Fruit fly (Drosophila melanogaster): ENCODE results near the gene CG12170.

CG12170 gene

DNA sequence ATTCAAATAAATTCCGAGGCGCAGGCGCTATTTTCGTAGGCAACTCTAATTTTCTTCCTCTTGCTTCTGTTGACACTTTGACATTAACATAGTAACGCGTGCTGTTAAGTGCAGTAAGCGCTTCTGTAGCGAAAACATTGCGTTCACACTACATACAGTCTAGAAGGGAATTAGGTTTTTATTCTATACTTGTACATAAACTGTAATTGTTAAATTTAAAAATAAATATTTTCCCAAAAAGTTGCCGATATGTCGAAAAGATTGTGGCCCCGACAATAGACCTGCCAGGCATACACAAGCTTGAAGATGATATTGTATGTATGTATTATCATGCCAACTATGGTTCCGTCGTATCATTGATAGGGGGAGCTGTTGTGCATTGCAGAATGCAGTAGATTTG lies 30.6 kb upstream of the CG12170 start, which contains the start of gene asl (continued):
- TF ChIP-seq CG34422 (GFP tag; IDR thresholded peaks at IDR 0.05) (peak; percentile 64; the same call in 1 of the 3 replicates), repo (GFP tag; optimal IDR thresholded peaks at IDR 0.05) (peak; percentile 20), CG9876 (GFP tag; optimal IDR thresholded peaks at IDR 0.05) (peak; percentile 19), bigmax (GFP tag; optimal IDR thresholded peaks at IDR 0.05) (no peak), ttk (GFP tag; IDR thresholded peaks at IDR 0.05) (no peak), Deaf1 (tag; optimal IDR thresholded peaks at IDR 0.05) (peak; percentile 47), Antp (GFP tag; optimal IDR thresholded peaks at IDR 0.05) (peak; percentile 41), CG8478 (optimal IDR thresholded peaks at IDR 0.05) (no peak), CG3847 (GFP tag; IDR thresholded peaks at IDR 0.05) (peak; percentile 55), run (tag; optimal IDR thresholded peaks at IDR 0.05) (no peak), lilli (GFP tag; optimal IDR thresholded peaks at IDR 0.05) (peak; percentile 76), stwl (tag; optimal IDR thresholded peaks at IDR 0.05) (peak; percentile 72), Opbp (GFP tag; IDR thresholded peaks at IDR 0.05; ENCODE audit: partially characterized antibody) (no peak), fd64A (GFP tag; optimal IDR thresholded peaks at IDR 0.05) (no peak), CG4328 (GFP tag; optimal IDR thresholded peaks at IDR 0.05) (peak; percentile 7), CG9437 (GFP tag; optimal IDR thresholded peaks at IDR 0.05) (peak; percentile 46), CTCF (GFP tag; optimal IDR thresholded peaks at IDR 0.05) (peak; percentile 94), ash1 (GFP tag; optimal IDR thresholded peaks at IDR 0.05) (no peak), CG13296 (GFP tag; optimal IDR thresholded peaks at IDR 0.05) (peak; percentile 52), CG18262 (tag; optimal IDR thresholded peaks at IDR 0.05) (peak; percentile 61), wor (GFP tag; IDR thresholded peaks at IDR 0.05) (no peak), mam (GFP tag; optimal IDR thresholded peaks at IDR 0.05) (peak; percentile 44), gro (GFP tag; optimal IDR thresholded peaks at IDR 0.05) (peak; percentile 51), CG18764 (GFP tag; optimal IDR thresholded peaks at IDR 0.05) (peak; percentile 63), CG7372 (GFP tag; IDR thresholded peaks at IDR 0.05) (peak; percentile 49; the same call in 1 of the 2 replicates), CG17361 (GFP tag; IDR thresholded peaks at IDR 0.05) (peak; percentile 83), Hand (GFP tag; optimal IDR thresholded peaks at IDR 0.05) (no peak), CG32767 (GFP tag; IDR thresholded peaks at IDR 0.05) (0 out of 2 replicates have a peak, but pooled peaks have one; percentile 43), zf30C (GFP tag; optimal IDR thresholded peaks at IDR 0.05) (peak; percentile 10), CG6791 (GFP tag; IDR thresholded peaks at IDR 0.05; ENCODE audit: partially characterized antibody) (peak; percentile 57; the same call in 1 of the 3 replicates), Hey (tag; optimal IDR thresholded peaks at IDR 0.05) (no peak), CG1233 (GFP tag; optimal IDR thresholded peaks at IDR 0.05) (peak; percentile 49), Hr51 (GFP tag; optimal IDR thresholded peaks at IDR 0.05) (no peak), ap (GFP tag; IDR thresholded peaks at IDR 0.05) (0 out of 2 replicates have a peak, but pooled peaks have one; percentile 21), lab (GFP tag; optimal IDR thresholded peaks at IDR 0.05) (no peak), CG30403 (GFP tag; optimal IDR thresholded peaks at IDR 0.05) (peak; percentile 69), BtbVII (GFP tag; optimal IDR thresholded peaks at IDR 0.05) (peak; percentile 42), pnt (GFP tag; optimal IDR thresholded peaks at IDR 0.05) (peak; percentile 45), bowl (GFP tag; IDR thresholded peaks at IDR 0.05) (no peak), CG11696 (GFP tag; IDR thresholded peaks at IDR 0.05) (0 out of 2 replicates have a peak, but pooled peaks have one; percentile 26), CG13287 (GFP tag; IDR thresholded peaks at IDR 0.05; ENCODE audit: partially characterized antibody) (peak; percentile 19; the same call in 1 of the 2 replicates), inv (GFP tag; IDR thresholded peaks at IDR 0.05; ENCODE audit: partially characterized antibody) (no peak), CG10654 (GFP tag; optimal IDR thresholded peaks at IDR 0.05) (peak; percentile 17), Mes4 (GFP tag; optimal IDR thresholded peaks at IDR 0.05) (peak; percentile 34), CG2889 (GFP tag; IDR thresholded peaks at IDR 0.05) (no peak), luna (GFP tag; optimal IDR thresholded peaks at IDR 0.05) (no peak), btn (GFP tag; optimal IDR thresholded peaks at IDR 0.05) (no peak), trh (GFP tag; optimal IDR thresholded peaks at IDR 0.05) (no peak), YL-1 (GFP tag; optimal IDR thresholded peaks at IDR 0.05) (peak; percentile 91), h (optimal IDR thresholded peaks at IDR 0.05) (no peak), Spps (tag; optimal IDR thresholded peaks at IDR 0.05) (peak; percentile 26), D (optimal IDR thresholded peaks at IDR 0.05) (no peak), D (GFP tag; optimal IDR thresholded peaks at IDR 0.05) (peak; percentile 44)
